Worm (Caenorhabditis elegans) whole organism, L2 larva: ENCODE results near the gene C17B7.12.
"Not testable (repeated sequence)": the region's sequence is repeated elsewhere in the genome, so short reads cannot be mapped to it uniquely, and the experiment has no call there.

Experiments used
- F13H6.1 ChIP-seq: sonication (generic microtip); optimal IDR thresholded peaks from 2 replicates; lab custom pipeline; 2016; ENCODE audit warnings: missing genetic modification characterization, missing compliant biosample characterization
- ama-1 ChIP-seq: fragments of 150-350 bp; optimal IDR thresholded peaks from 2 replicates; lab custom pipeline; 2018; ENCODE audit warnings: inconsistent platforms
- lsy-2 ChIP-seq, 2 experiments: fragments of 150-350 bp in 1 of 2; sonication (generic microtip) in 1 of 2; optimal IDR thresholded peaks; 2 replicates each; lab custom pipeline; 2014 to 2017; ENCODE audit warnings: missing biosample characterization in 2 of 2, missing genetic modification characterization in 2 of 2
- mdl-1 ChIP-seq, 2 experiments: fragments of 150-350 bp in 1 of 2; sonication (generic microtip) in 1 of 2; optimal IDR thresholded peaks; 2 replicates each; lab custom pipeline; 2017; ENCODE audit warnings: missing biosample characterization in 2 of 2, missing genetic modification characterization in 2 of 2
- snpc-4 ChIP-seq: fragments of 150-350 bp; optimal IDR thresholded peaks from 2 replicates; lab custom pipeline; 2014; ENCODE audit warnings: missing biosample characterization, missing genetic modification characterization

- not testable (repeated sequence) for TF ChIP-seq ama-1 (lab: Kevin White, UChicago); mdl-1 (tag; optimal IDR thresholded peaks at IDR 0.05; lab: Kevin White, UChicago); snpc-4 (tag; lab: Kevin White, UChicago); F13H6.1 (tag; lab: Kevin White, UChicago); lsy-2 (tag; optimal IDR thresholded peaks at IDR 0.05; lab: Kevin White, UChicago)
Observed at ce11 chrV:3396765-3397164, 43.7 kb downstream of the C17B7.12 start, which contains the start of gene T20D4.12.
